Fruit fly (Drosophila melanogaster): ENCODE results near the gene bdwf.

Gene bdwf

dm6 chr3R:17014276-17014675 lies 28.7 kb downstream of the bdwf start, which contains the start of gene Pxd:
TSS of gene Pxd (plus strand) at chr3R:17014576.
- 0 out of 3 replicates have a peak, but pooled peaks have one; percentile 31 for TF ChIP-seq CG4496 (GFP tag; IDR thresholded peaks at IDR 0.05)
- TF ChIP-seq Ets98B (GFP tag; IDR thresholded peaks at IDR 0.05) = no peak

dm6 chr3R:17008675-17009022 lies 34.3 kb downstream of the bdwf start:
- no peak for TF ChIP-seq fd96Ca (GFP tag; IDR thresholded peaks at IDR 0.05)

- TF ChIP-seq CG34367 (tag; optimal IDR thresholded peaks at IDR 0.05) (no peak), EcR (GFP tag; optimal IDR thresholded peaks at IDR 0.05) (peak; percentile 31)
Observed at dm6 chr3R:17008018-17008674, 34.8 kb downstream of the bdwf start, which contains the start of gene CG8907. TSS of gene CG8907 (plus strand) at chr3R:17008269.

- TF ChIP-seq CG32121 (GFP tag; IDR thresholded peaks at IDR 0.05) = no peak
- no peak for TF ChIP-seq CG8301 (tag; optimal IDR thresholded peaks at IDR 0.05)
- TF ChIP-seq CG13204 (GFP tag; optimal IDR thresholded peaks at IDR 0.05) = no peak
- no peak for TF ChIP-seq CG8159 (tag; optimal IDR thresholded peaks at IDR 0.05)
- no peak for TF ChIP-seq Pif1A (GFP tag; optimal IDR thresholded peaks at IDR 0.05)
- TF ChIP-seq CG17806 (tag; optimal IDR thresholded peaks at IDR 0.05) = no peak
- no peak for TF ChIP-seq gl (tag; optimal IDR thresholded peaks at IDR 0.05)
- TF ChIP-seq CG12605 (GFP tag; IDR thresholded peaks at IDR 0.05) = no peak
- TF ChIP-seq CG14655 (GFP tag; optimal IDR thresholded peaks at IDR 0.05) = no peak
- TF ChIP-seq Ets98B (GFP tag; IDR thresholded peaks at IDR 0.05) = no peak
- no peak for TF ChIP-seq CG34367 (tag; optimal IDR thresholded peaks at IDR 0.05)
- TF ChIP-seq Pif1B (GFP tag; optimal IDR thresholded peaks at IDR 0.05) = no peak
- TF ChIP-seq fd96Ca (GFP tag; IDR thresholded peaks at IDR 0.05) = no peak
- no peak for TF ChIP-seq CG10348 (GFP tag; IDR thresholded peaks at IDR 0.05)
- no peak for TF ChIP-seq CG4496 (GFP tag; IDR thresholded peaks at IDR 0.05)
- TF ChIP-seq CG15710 (tag; optimal IDR thresholded peaks at IDR 0.05) = no peak
- no peak for TF ChIP-seq Snoo (tag; optimal IDR thresholded peaks at IDR 0.05)
- TF ChIP-seq EcR (GFP tag; optimal IDR thresholded peaks at IDR 0.05) = no peak
Observed at dm6 chr3R:17007336-17007735, 35.6 kb downstream of the bdwf start.

- no peak for TF ChIP-seq gl (tag; optimal IDR thresholded peaks at IDR 0.05)
- TF ChIP-seq Ets98B (GFP tag; IDR thresholded peaks at IDR 0.05) = no peak
- TF ChIP-seq CG9948 (tag; optimal IDR thresholded peaks at IDR 0.05) = no peak
- no peak for TF ChIP-seq CG12605 (GFP tag; IDR thresholded peaks at IDR 0.05)
- no peak for TF ChIP-seq CG10348 (GFP tag; IDR thresholded peaks at IDR 0.05)
- TF ChIP-seq CG13204 (GFP tag; optimal IDR thresholded peaks at IDR 0.05) = no peak
- no peak for TF ChIP-seq fd96Ca (GFP tag; IDR thresholded peaks at IDR 0.05)
- no peak for TF ChIP-seq CG17806 (tag; optimal IDR thresholded peaks at IDR 0.05)
- no peak for TF ChIP-seq CG14655 (GFP tag; optimal IDR thresholded peaks at IDR 0.05)
Observed at dm6 chr3R:17003468-17003867, 39.5 kb downstream of the bdwf start.

- TF ChIP-seq Pif1A (GFP tag; optimal IDR thresholded peaks at IDR 0.05) (no peak), EcR (GFP tag; optimal IDR thresholded peaks at IDR 0.05) (peak; percentile 82), CG12605 (GFP tag; IDR thresholded peaks at IDR 0.05) (no peak), gl (tag; optimal IDR thresholded peaks at IDR 0.05) (peak; percentile 35), CG17806 (tag; optimal IDR thresholded peaks at IDR 0.05) (no peak), CG8159 (tag; optimal IDR thresholded peaks at IDR 0.05) (peak; percentile 37), CG32121 (GFP tag; IDR thresholded peaks at IDR 0.05) (no peak), CG9948 (tag; optimal IDR thresholded peaks at IDR 0.05) (no peak), CG4496 (GFP tag; IDR thresholded peaks at IDR 0.05) (0 out of 3 replicates have a peak, but pooled peaks have one; percentile 8)
Observed at dm6 chr3R:17002218-17003110, 40.5 kb downstream of the bdwf start, which contains the start of the genes Sf3a1 and Irc. TSS of gene Sf3a1 (minus strand) at chr3R:17002355. TSS of gene Irc (plus strand) at chr3R:17002875.

- TF ChIP-seq CG34367 (tag; optimal IDR thresholded peaks at IDR 0.05) = no peak
- TF ChIP-seq Ets98B (GFP tag; IDR thresholded peaks at IDR 0.05) = no peak
- TF ChIP-seq CG32121 (GFP tag; IDR thresholded peaks at IDR 0.05) = no peak
- TF ChIP-seq CG15710 (tag; optimal IDR thresholded peaks at IDR 0.05) = no peak
- no peak for TF ChIP-seq CG10348 (GFP tag; IDR thresholded peaks at IDR 0.05)
- no peak for TF ChIP-seq CG13204 (GFP tag; optimal IDR thresholded peaks at IDR 0.05)
- TF ChIP-seq CG9948 (tag; optimal IDR thresholded peaks at IDR 0.05) = peak; percentile 3
- TF ChIP-seq CG14655 (GFP tag; optimal IDR thresholded peaks at IDR 0.05) = no peak
- TF ChIP-seq CG4496 (GFP tag; IDR thresholded peaks at IDR 0.05) = 0 out of 3 replicates have a peak, but pooled peaks have one; percentile 9
- TF ChIP-seq Pif1B (GFP tag; optimal IDR thresholded peaks at IDR 0.05) = no peak
- no peak for TF ChIP-seq CG12605 (GFP tag; IDR thresholded peaks at IDR 0.05)
- TF ChIP-seq EcR (GFP tag; optimal IDR thresholded peaks at IDR 0.05) = no peak
- peak; percentile 26 for TF ChIP-seq CG8159 (tag; optimal IDR thresholded peaks at IDR 0.05)
- TF ChIP-seq CG17806 (tag; optimal IDR thresholded peaks at IDR 0.05) = no peak
- no peak for TF ChIP-seq D1 (tag; optimal IDR thresholded peaks at IDR 0.05)
- TF ChIP-seq CG8301 (tag; optimal IDR thresholded peaks at IDR 0.05) = no peak
- TF ChIP-seq gl (tag; optimal IDR thresholded peaks at IDR 0.05) = no peak
- TF ChIP-seq Snoo (tag; optimal IDR thresholded peaks at IDR 0.05) = peak; percentile 26
- no peak for TF ChIP-seq fd96Ca (GFP tag; IDR thresholded peaks at IDR 0.05)
- TF ChIP-seq Pif1A (GFP tag; optimal IDR thresholded peaks at IDR 0.05) = no peak
- no peak for TF ChIP-seq rn (GFP tag; IDR thresholded peaks at IDR 0.05)
Observed at dm6 chr3R:16996059-16996959, 46.6 kb downstream of the bdwf start, which contains the start of the genes EMC2A and CG3534. TSS of gene EMC2A (minus strand) at chr3R:16996071. TSS of gene CG3534 (plus strand) at chr3R:16996446.
